Fruit fly (Drosophila melanogaster) ovary, adult (tissue): ENCODE measurements around the gene AP-1mu.
A peak's percentile ranks its signal among the peaks of the same experiment; 100 is the strongest.

Source experiments
- CG17801 ChIP-seq: fragments of 200-800 bp; optimal IDR thresholded peaks from 2 replicates; lab custom pipeline; 2019; ENCODE audit warnings: missing biosample characterization, mild to moderate bottlenecking, missing genetic modification characterization, moderate library complexity; ENCODE audit not compliant: partially characterized antibody

The AP-1mu gene

dm6 chr3R:9570114-9570513 lies 10.8 kb upstream of the AP-1mu start, which contains the start of gene CG16790:
Gene CG16790 (minus strand): TSS chr3R:9570214.
- no peak for TF ChIP-seq CG17801 (GFP tag; lab: Kevin White, UChicago)

DNA sequence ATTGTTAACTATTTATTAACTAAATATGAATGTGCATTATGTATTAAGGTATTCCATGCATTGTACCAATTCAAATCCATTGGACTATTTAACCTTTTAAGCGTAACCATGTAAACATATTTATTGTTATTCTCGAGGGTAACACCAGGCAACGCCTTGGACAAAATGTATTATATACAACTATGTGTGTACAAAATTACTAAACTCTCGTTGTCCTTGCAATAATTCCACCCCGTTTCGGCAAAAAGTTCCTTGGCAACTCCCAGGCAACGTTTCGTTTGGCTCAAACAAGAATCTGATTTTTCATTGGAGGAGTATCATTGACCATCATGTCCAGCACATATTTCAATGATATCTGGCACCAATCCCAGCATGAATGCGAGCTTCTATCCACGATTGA lies 6.6 kb upstream of the AP-1mu start, which contains the start of gene CG16789:
CG16789 (plus strand) TSS at position 301 of the 400 bp plus-strand sequence.
- TF ChIP-seq CG17801 (GFP tag; lab: Kevin White, UChicago): no peak

DNA sequence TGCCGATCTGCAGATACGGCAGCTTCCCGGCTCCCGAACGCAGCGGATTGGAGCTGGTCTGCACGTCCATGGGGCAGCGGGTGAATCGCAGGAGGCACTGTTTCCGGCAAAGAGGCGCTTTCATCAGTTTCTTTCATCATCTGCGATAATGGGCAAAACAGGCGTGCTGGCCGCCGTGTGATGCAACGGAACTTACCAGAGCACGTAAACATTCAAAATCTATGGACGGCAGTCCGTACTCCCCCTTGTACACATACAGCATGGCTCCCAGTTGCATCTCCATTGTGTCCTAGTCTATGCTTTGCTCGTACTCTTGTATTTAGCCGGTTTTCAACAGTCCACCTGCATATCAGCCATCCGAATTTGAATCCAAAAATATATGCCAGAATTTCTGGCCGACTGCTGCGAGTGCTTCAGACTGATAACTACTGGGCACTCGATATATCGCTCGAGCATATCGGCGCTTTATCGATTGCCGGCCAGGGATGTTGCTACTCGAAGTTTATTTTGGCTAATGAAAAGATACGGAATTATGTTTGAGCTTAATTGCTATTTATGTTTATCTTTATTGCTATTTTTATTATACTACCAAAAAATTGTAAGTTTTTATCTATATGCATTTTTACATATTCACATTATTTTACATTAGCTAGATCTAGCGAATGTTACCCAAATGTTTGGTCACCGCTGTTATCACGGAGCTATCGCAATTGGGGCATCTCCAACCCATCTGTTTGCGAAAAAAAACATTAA lies 4.1 kb upstream of the AP-1mu start, which contains the start of the genes CG9393 and Vps45:
CG9393 (minus strand) TSS at position 434 of the 753 bp plus-strand sequence.
Vps45 (plus strand) TSS at position 685 of the 753 bp plus-strand sequence.
- TF ChIP-seq CG17801 (GFP tag; lab: Kevin White, UChicago): peak; percentile 15

DNA sequence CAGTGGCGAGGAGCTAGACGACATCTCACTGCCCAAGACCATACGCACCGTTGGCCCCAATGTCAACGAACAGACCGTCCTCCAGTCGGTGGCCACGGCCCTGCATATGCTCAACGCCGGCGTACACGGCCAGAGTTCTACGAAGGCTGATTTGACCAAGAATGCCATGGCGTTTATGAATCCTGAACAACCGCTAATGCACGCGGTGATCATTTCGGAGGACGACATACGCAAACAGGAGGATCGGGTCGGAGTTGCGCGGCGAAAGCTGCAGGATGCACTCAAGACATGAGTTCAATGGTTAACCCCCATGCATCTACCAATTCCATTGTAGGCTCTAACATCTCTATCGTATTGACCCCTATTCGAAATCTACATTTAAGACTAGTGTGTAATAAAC lies 1.8 kb upstream of the AP-1mu start:
- TF ChIP-seq CG17801 (GFP tag; lab: Kevin White, UChicago): no peak

DNA sequence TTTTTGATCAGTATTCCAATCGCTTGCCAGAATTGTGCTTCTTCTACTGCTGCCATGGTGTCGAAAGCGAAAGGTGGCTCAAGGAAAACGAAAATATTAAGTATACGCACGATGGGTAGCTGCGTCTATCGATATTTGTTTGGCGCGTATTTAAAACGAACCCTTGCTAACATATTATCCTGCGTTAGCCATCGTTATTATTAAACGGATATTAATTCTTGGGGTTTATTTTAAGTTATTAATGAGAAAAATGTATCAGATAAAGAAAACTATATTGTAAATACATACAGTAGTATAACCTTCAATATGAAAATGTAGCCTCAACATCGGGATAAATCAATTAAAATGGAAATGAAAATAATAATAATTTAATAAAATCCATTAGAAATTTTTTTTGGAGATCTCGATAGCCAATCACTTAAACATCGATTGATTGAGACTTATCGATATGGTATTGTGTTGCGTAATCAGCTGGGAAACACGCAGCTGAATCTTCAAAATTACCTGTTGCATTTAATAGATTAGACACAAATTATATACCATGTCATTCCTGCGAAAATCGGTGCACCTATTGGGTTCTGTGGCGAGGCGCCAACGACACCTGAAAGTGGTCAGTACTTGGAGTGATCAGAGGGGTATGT lies 3.9 kb downstream of the AP-1mu start, which contains the start of the genes CG9386 and BckdhA:
CG9386 (minus strand) TSS at position 75 of the 641 bp plus-strand sequence.
BckdhA (plus strand) TSS at position 452 of the 641 bp plus-strand sequence.
- TF ChIP-seq CG17801 (GFP tag; lab: Kevin White, UChicago): no peak

DNA sequence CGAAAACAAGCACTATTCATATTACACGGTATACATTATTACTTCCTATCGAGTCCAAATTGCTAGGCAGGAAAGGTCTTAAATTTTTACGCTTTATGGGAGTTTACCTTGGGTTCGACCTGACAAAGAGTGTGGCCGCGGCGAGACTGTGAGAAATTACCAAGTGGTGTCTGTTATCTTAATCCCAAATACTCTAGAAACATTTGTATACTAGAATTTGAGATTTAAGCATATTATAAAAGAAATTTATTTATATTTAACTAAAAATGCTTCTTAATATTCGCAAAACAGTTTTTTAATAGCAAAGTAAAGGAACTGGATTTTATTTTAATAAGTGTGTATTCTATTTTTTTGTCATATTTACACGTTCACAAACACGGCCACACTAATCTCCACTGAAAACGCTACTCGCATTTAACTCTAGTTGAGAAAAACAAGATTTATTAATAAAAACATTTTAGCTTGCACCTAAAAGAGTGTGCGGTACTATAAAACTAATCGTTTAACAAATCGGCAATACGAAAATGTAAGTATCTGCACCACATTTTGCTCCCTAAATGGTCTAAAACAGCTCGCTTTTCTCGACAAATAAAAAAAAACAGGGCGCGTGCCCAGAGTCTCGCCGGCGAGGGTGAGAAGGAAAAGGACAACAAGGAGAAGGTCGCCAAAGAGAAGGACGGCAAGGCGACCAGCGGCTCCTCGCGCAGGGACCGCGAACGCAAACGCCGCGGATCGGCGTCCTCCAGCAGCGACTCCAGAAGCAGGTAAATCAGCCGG lies 7.5 kb downstream of the AP-1mu start, which contains the start of the genes mura and RnpS1:
mura (minus strand) TSS at position 148 of the 777 bp plus-strand sequence.
RnpS1 (plus strand) TSS at position 376 of the 777 bp plus-strand sequence.
- no peak for TF ChIP-seq CG17801 (GFP tag; lab: Kevin White, UChicago)

- peak; percentile 43 for TF ChIP-seq CG17801 (GFP tag; lab: Kevin White, UChicago)
Observed at dm6 chr3R:9551013-9551658, 8.2 kb downstream of the AP-1mu start.

dm6 chr3R:9550265-9551012 lies 8.9 kb downstream of the AP-1mu start:
- TF ChIP-seq CG17801 (GFP tag; lab: Kevin White, UChicago): no peak

dm6 chr3R:9548769-9549168 lies 10.6 kb downstream of the AP-1mu start:
- TF ChIP-seq CG17801 (GFP tag; lab: Kevin White, UChicago): no peak

dm6 chr3R:9546808-9547381 lies 12.4 kb downstream of the AP-1mu start:
- TF ChIP-seq CG17801 (GFP tag; lab: Kevin White, UChicago): no peak

- TF ChIP-seq CG17801 (GFP tag; lab: Kevin White, UChicago): no peak
Observed at dm6 chr3R:9543495-9544180, 15.7 kb downstream of the AP-1mu start.

dm6 chr3R:9534595-9535217 lies 24.6 kb downstream of the AP-1mu start:
- no peak for TF ChIP-seq CG17801 (GFP tag; lab: Kevin White, UChicago)
